Worm (Caenorhabditis elegans) whole organism, L3 larva: ENCODE results near the gene memb-1.
A peak's percentile ranks its signal among the peaks of the same experiment; 100 is the strongest.

Experiments
- ama-1 ChIP-seq: fragments of 150-350 bp; optimal IDR thresholded peaks from 2 replicates; lab custom pipeline; 2018
- ceh-16 ChIP-seq: sonication (generic microtip); optimal IDR thresholded peaks from 2 replicates; lab custom pipeline; 2017; ENCODE audit warnings: missing biosample characterization, missing genetic modification characterization
- ceh-28 ChIP-seq: fragments of 150-350 bp; optimal IDR thresholded peaks from 2 replicates; lab custom pipeline; 2014; ENCODE audit warnings: missing biosample characterization, missing genetic modification reagents, missing genetic modification characterization
- egl-27 ChIP-seq: sonication (generic microtip); optimal IDR thresholded peaks from 4 replicates; lab custom pipeline; 2017; ENCODE audit warnings: missing biosample characterization, missing genetic modification reagents, missing genetic modification characterization
- elt-3 ChIP-seq, 3 experiments: fragments of 150-350 bp in 1 of 3; sonication (generic microtip) in 2 of 3; optimal IDR thresholded peaks; 2 replicates in 2 of 3; 4 replicates in 1 of 3; lab custom pipeline; 2014 to 2017; ENCODE audit warnings: missing biosample characterization in 3 of 3, missing genetic modification characterization in 3 of 3
- fos-1 ChIP-seq: fragments of 150-350 bp; optimal IDR thresholded peaks from 2 replicates; lab custom pipeline; 2014; ENCODE audit warnings: missing biosample characterization, missing genetic modification characterization
- nhr-12 ChIP-seq: fragments of 150-350 bp; optimal IDR thresholded peaks from 2 replicates; lab custom pipeline; 2014; ENCODE audit warnings: missing biosample characterization, missing genetic modification characterization

ce11 chrX:9428059-9428458 is 13.3 kb downstream of the memb-1 start, which contains the start of gene B0272.4:
- TF ChIP-seq nhr-12 = no peak
- TF ChIP-seq elt-3 (tag; optimal IDR thresholded peaks at IDR 0.05; lab: Kevin White, UChicago) = no peak
- TF ChIP-seq ceh-28 (tag; lab: Kevin White, UChicago) = peak; percentile 16
- TF ChIP-seq egl-27 (tag; lab: Kevin White, UChicago) = no peak
- no peak for TF ChIP-seq ama-1 (lab: Kevin White, UChicago)
- TF ChIP-seq ceh-16 (tag; lab: Kevin White, UChicago) = no peak
- no peak for TF ChIP-seq fos-1 (tag; lab: Kevin White, UChicago)
